Worm (Caenorhabditis elegans): Measurements from ENCODE around the gene fbxa-142.

Gene fbxa-142

DNA sequence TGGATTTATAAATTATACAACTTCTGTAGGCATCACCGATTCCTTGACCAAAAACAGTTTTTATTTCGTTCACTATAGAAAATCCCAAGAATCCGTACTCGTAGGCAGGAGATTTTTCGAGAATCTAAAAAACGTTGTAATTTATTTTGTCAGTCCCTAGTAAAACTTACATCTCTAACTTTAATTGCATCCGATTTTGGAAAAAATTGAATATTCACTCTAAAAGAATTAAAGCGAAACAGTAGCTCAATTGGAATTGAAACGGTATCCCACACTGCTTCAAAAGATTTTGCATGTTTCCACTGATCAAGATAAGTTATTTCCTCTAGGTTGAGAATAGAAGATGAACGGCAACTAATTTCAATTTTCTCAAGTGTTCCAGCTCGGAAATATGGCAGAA, at the start of gene fbxa-142:
Gene fbxa-142 (minus strand): TSS at position 101 of the 400 bp plus-strand sequence.
- TF ChIP-seq ztf-11 (tag; optimal IDR thresholded peaks at IDR 0.05) (no peak), nhr-12 (tag; optimal IDR thresholded peaks at IDR 0.05) (no peak), ceh-39 (tag; optimal IDR thresholded peaks at IDR 0.05) (no peak), blmp-1 (tag; optimal IDR thresholded peaks at IDR 0.05) (no peak), nhr-237 (tag; optimal IDR thresholded peaks at IDR 0.05) (no peak), hlh-1 (tag; optimal IDR thresholded peaks at IDR 0.05) (no peak), snpc-4 (tag; optimal IDR thresholded peaks at IDR 0.05) (no peak), nhr-76 (tag; optimal IDR thresholded peaks at IDR 0.05) (no peak), mep-1 (tag; optimal IDR thresholded peaks at IDR 0.05) (no peak), nhr-28 (tag; optimal IDR thresholded peaks at IDR 0.05) (no peak), flh-1 (GFP tag; optimal IDR thresholded peaks at IDR 0.05) (no peak), unc-120 (tag; optimal IDR thresholded peaks at IDR 0.05; ENCODE audit: poor library complexity, severe bottlenecking) (no peak), sem-2 (GFP tag; optimal IDR thresholded peaks at IDR 0.05) (no peak)

DNA sequence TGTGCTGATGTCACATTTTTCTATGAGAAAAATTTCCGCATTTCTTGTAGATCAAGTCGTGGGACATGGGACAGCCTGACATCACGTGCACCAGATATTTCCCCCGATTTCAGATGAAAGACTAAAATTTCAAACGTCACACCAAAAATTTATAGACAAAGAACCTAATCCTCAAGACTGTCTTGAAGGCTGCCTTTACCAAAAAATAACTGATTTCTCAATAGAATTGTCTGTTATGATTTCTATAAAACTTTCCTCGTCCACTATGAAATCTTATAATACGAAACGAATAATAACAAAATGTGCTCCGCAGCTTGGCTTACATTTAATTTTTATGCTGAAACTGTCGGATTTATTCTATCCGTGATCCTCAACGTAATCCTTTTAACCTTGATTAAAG, 49.2 kb upstream of the fbxa-142 start, which contains the start of gene str-106:
Gene str-106 (plus strand): TSS at position 301 of the 400 bp plus-strand sequence.
- TF ChIP-seq elt-1 (tag; optimal IDR thresholded peaks at IDR 0.05; ENCODE audit: borderline replicate concordance, insufficient read depth): no peak
- TF ChIP-seq zip-8 (tag; optimal IDR thresholded peaks at IDR 0.05): no peak
- no peak for TF ChIP-seq flh-1 (GFP tag; optimal IDR thresholded peaks at IDR 0.05)
- TF ChIP-seq nhr-12 (tag; optimal IDR thresholded peaks at IDR 0.05): no peak

ce11 chrV:16175757-16176156, 44.6 kb upstream of the fbxa-142 start, which contains the start of gene cyp-33D1:
cyp-33D1 (minus strand) TSS chrV:16175857.
- no peak for TF ChIP-seq sem-2 (GFP tag; optimal IDR thresholded peaks at IDR 0.05)
- no peak for TF ChIP-seq unc-120 (tag; optimal IDR thresholded peaks at IDR 0.05; ENCODE audit: poor library complexity, severe bottlenecking)
- TF ChIP-seq ceh-39 (tag; optimal IDR thresholded peaks at IDR 0.05): no peak
- no peak for TF ChIP-seq blmp-1 (tag; optimal IDR thresholded peaks at IDR 0.05)
- no peak for TF ChIP-seq zip-8 (tag; optimal IDR thresholded peaks at IDR 0.05)
- no peak for TF ChIP-seq pha-4 (tag; optimal IDR thresholded peaks at IDR 0.05)
- no peak for TF ChIP-seq ceh-83 (GFP tag; optimal IDR thresholded peaks at IDR 0.05)
- TF ChIP-seq unc-39 (tag; optimal IDR thresholded peaks at IDR 0.05): no peak

DNA sequence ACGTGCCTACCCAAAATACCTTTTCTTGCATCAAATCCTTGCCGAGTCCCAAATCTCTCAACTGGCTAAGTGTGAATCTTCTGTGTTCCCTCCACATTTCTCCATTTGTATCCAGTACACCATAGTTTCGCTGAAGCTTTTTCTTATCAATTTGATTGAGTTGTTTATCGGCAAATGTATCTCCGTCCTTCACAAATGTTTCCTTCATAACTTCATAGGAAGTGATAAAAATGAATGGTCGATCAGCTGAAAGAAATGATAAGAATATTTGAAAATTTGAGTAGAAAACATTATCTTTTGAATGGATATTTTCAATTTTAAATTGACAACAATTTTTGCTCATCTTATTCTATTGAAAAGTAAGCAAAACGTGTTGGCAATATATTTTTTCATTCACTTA, 44.1 kb upstream of the fbxa-142 start:
- TF ChIP-seq elt-1 (tag; optimal IDR thresholded peaks at IDR 0.05; ENCODE audit: borderline replicate concordance, insufficient read depth) (no peak), ceh-43 (GFP tag; optimal IDR thresholded peaks at IDR 0.05) (no peak), ces-1 (GFP tag; optimal IDR thresholded peaks at IDR 0.05) (no peak), nhr-2 (tag; optimal IDR thresholded peaks at IDR 0.05) (no peak), unc-120 (tag; optimal IDR thresholded peaks at IDR 0.05; ENCODE audit: poor library complexity, severe bottlenecking) (no peak), nhr-237 (tag; optimal IDR thresholded peaks at IDR 0.05) (no peak), ztf-11 (tag; optimal IDR thresholded peaks at IDR 0.05) (no peak), ceh-83 (GFP tag; optimal IDR thresholded peaks at IDR 0.05) (no peak), lin-13 (tag; optimal IDR thresholded peaks at IDR 0.05) (no peak), sptf-1 (tag; optimal IDR thresholded peaks at IDR 0.05) (no peak), M03D4.4 (tag; optimal IDR thresholded peaks at IDR 0.05) (no peak), nhr-12 (tag; optimal IDR thresholded peaks at IDR 0.05) (no peak), sem-2 (GFP tag; optimal IDR thresholded peaks at IDR 0.05) (no peak), nhr-28 (tag; optimal IDR thresholded peaks at IDR 0.05) (no peak), hlh-1 (tag; optimal IDR thresholded peaks at IDR 0.05) (no peak), snpc-4 (tag; optimal IDR thresholded peaks at IDR 0.05) (no peak), tbx-8 (GFP tag; optimal IDR thresholded peaks at IDR 0.05) (no peak)

DNA sequence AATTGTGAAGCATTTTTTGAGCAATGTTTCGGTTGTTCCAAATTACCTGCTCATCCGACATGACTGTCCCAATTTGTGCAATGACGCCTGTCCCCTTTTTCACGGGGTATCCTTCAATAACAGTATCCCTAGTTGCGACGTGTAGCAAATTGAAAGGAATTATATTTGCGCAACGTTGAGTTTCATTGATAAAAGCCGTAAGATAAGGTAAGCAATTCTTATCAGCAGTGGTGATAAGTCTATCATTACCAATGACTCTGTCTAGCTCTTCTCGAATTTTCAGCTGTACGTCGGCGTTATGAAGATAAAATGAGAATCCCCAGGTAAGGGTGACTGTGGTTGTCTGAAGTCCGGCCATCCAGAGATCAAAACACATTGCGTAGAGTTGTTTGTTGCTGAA, 43.0 kb upstream of the fbxa-142 start:
- TF ChIP-seq sem-2 (GFP tag; optimal IDR thresholded peaks at IDR 0.05) (no peak), drap-1 (GFP tag; optimal IDR thresholded peaks at IDR 0.05) (no peak), snpc-4 (tag; optimal IDR thresholded peaks at IDR 0.05) (no peak), tbx-8 (GFP tag; optimal IDR thresholded peaks at IDR 0.05) (no peak), nhr-28 (tag; optimal IDR thresholded peaks at IDR 0.05) (no peak), blmp-1 (tag; optimal IDR thresholded peaks at IDR 0.05) (no peak)

ce11 chrV:16171721-16172120, 40.6 kb upstream of the fbxa-142 start, which contains the start of gene K05D4.9:
K05D4.9 (minus strand) TSS chrV:16171821.
- TF ChIP-seq sem-2 (GFP tag; optimal IDR thresholded peaks at IDR 0.05) (no peak), snpc-4 (tag; optimal IDR thresholded peaks at IDR 0.05) (no peak)

ce11 chrV:16169026-16169425, 37.9 kb upstream of the fbxa-142 start, which contains the start of gene str-111:
str-111 (minus strand) TSS chrV:16169126.
- TF ChIP-seq ham-2 (GFP tag; optimal IDR thresholded peaks at IDR 0.05) (no peak), ztf-11 (tag; optimal IDR thresholded peaks at IDR 0.05) (no peak), nhr-28 (tag; optimal IDR thresholded peaks at IDR 0.05) (no peak), unc-39 (tag; optimal IDR thresholded peaks at IDR 0.05) (no peak), bed-3 (GFP tag; optimal IDR thresholded peaks at IDR 0.05) (no peak), mls-2 (tag; optimal IDR thresholded peaks at IDR 0.05) (no peak)

All from whole organism, mixed stage, embryonic.